Comparison of ENCODE assay signal across 2 worm cellular contexts in the genomic region with DNA sequence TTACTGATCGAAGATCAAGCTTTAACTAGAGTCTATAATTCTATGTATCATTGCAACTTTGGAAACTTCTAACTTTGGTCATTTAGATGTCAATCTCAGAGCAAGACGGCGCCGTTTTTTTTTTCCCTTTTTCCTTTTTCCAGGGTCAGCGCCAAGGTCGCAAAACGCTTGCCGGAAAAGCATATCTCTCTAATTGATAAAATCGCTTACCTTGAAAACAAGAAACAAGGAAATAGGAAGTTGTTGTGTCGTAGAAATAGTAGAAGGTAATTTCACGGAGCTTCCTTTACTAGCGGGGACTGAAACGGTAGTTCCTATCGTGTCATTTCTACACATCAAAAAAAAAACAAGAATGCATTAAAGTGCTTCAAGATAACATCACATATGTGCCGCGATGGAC.
TF ChIP-seq lines count a peak whose summit lies in the region.

No protein-coding gene starts in this region.

TF ChIP-seq in whole organism, L3 larva, 47 proteins besides CTCF, POLR2A, EP300 and RAD21:
- no peak for TF ChIP-seq nhr-67 (tag; optimal IDR thresholded peaks at IDR 0.05; lab: Kevin White, UChicago)
- TF ChIP-seq skn-1 (tag; optimal IDR thresholded peaks at IDR 0.05; lab: Kevin White, UChicago) = no peak
- TF ChIP-seq elt-1 (tag; optimal IDR thresholded peaks at IDR 0.05; lab: Kevin White, UChicago) = peak; percentile 59
- TF ChIP-seq ceh-9 (tag; optimal IDR thresholded peaks at IDR 0.05; lab: Kevin White, UChicago) = no peak
- no peak for TF ChIP-seq pqm-1 (tag; optimal IDR thresholded peaks at IDR 0.05; lab: Kevin White, UChicago)
- no peak for TF ChIP-seq mdl-1 (tag; optimal IDR thresholded peaks at IDR 0.05; lab: Kevin White, UChicago)
TF ChIP-seq in whole organism, L3 larva: peak in this region for 1.

TF ChIP-seq in whole organism, L4 larva, 104 proteins besides CTCF, POLR2A, EP300 and RAD21:
- TF ChIP-seq ZK337.2 (GFP tag; IDR thresholded peaks at IDR 0.05; lab: Robert Waterston, UW) (no peak), hlh-30 (tag; optimal IDR thresholded peaks at IDR 0.05; lab: Kevin White, UChicago; ENCODE audit: insufficient read depth) (no peak), aha-1 (tag; lab: Kevin White, UChicago) (no peak), nhr-41 (GFP tag; IDR thresholded peaks at IDR 0.05; lab: Robert Waterston, UW) (no peak), snpc-4 (tag; optimal IDR thresholded peaks at IDR 0.05; lab: Kevin White, UChicago) (no peak), fos-1 (tag; optimal IDR thresholded peaks at IDR 0.05; lab: Kevin White, UChicago) (no peak), Y48G9A.11 (GFP tag; IDR thresholded peaks at IDR 0.05; lab: Robert Waterston, UW) (no peak), nhr-25 (tag; optimal IDR thresholded peaks at IDR 0.05; lab: Kevin White, UChicago; ENCODE audit: borderline replicate concordance, insufficient read depth) (peak; percentile 52)
